Fruit fly (Drosophila melanogaster) whole organism, prepupa: Measurements from ENCODE around the gene CG13896.

Experiments
- Blimp-1 ChIP-seq: fragments of 200-800 bp; sonication (Bioruptor generic); optimal IDR thresholded peaks from 3 replicates; lab custom pipeline; 2017; ENCODE audit warnings: missing biosample characterization, missing genetic modification characterization, mild to moderate bottlenecking, moderate library complexity, missing genetic modification reagents
- CG6163 ChIP-seq: fragments of 200-800 bp; sonication (Bioruptor generic); IDR thresholded peaks from 3 replicates; pipeline ENCODE4 v1.3.6; 2022; ENCODE audit warnings: missing biosample characterization, missing genetic modification characterization
- CG6854 ChIP-seq: fragments of 200-800 bp; sonication (Bioruptor generic); optimal IDR thresholded peaks from 2 replicates; lab custom pipeline; 2017; ENCODE audit warnings: missing biosample characterization, mild to moderate bottlenecking, missing genetic modification characterization
- CG8319 ChIP-seq: fragments of 200-800 bp; sonication (Bioruptor generic); optimal IDR thresholded peaks from 3 replicates; lab custom pipeline; 2016; ENCODE audit warnings: missing biosample characterization, missing genetic modification characterization
- Hr39 ChIP-seq: fragments of 200-800 bp; sonication (Bioruptor generic); optimal IDR thresholded peaks from 2 replicates; lab custom pipeline; 2016; ENCODE audit warnings: missing biosample characterization, missing genetic modification characterization
- Hr4 ChIP-seq: fragments of 200-800 bp; sonication (Bioruptor generic); optimal IDR thresholded peaks from 3 replicates; lab custom pipeline; 2016; ENCODE audit warnings: missing biosample characterization, missing genetic modification characterization
- dac ChIP-seq: fragments of 200-800 bp; sonication (Bioruptor generic); optimal IDR thresholded peaks from 2 replicates; lab custom pipeline; 2017; ENCODE audit warnings: missing biosample characterization, mild to moderate bottlenecking, missing genetic modification characterization
- eg ChIP-seq: fragments of 200-800 bp; sonication (Bioruptor generic); IDR thresholded peaks from 3 replicates; pipeline ENCODE4 v1.3.6; 2022; ENCODE audit warnings: missing biosample characterization, missing genetic modification characterization
- esn ChIP-seq: fragments of 200-800 bp; sonication (Bioruptor generic); optimal IDR thresholded peaks from 2 replicates; lab custom pipeline; 2016; ENCODE audit warnings: missing biosample characterization, mild to moderate bottlenecking, missing genetic modification characterization, moderate library complexity

- TF ChIP-seq esn (GFP tag; lab: Kevin White, UChicago): no peak
- TF ChIP-seq CG6163 (GFP tag; lab: Robert Waterston, UW): no peak
- no peak for TF ChIP-seq eg
- no peak for TF ChIP-seq dac (GFP tag; lab: Kevin White, UChicago)
- no peak for TF ChIP-seq CG6854 (GFP tag; lab: Kevin White, UChicago)
- no peak for TF ChIP-seq Hr4 (GFP tag; lab: Kevin White, UChicago)
- TF ChIP-seq Blimp-1: no peak
- no peak for TF ChIP-seq CG8319
- no peak for TF ChIP-seq Hr39 (GFP tag; lab: Kevin White, UChicago)
Measured at dm6 chr3L:698748-699367, 12.8 kb downstream of the CG13896 start, which contains the start of gene CG13894.
